Worm (Caenorhabditis elegans): Measurements from ENCODE around the gene srx-76.

- TF ChIP-seq aly-1 (tag; optimal IDR thresholded peaks at IDR 0.05) (no peak), F13C5.2 (tag; optimal IDR thresholded peaks at IDR 0.05) (no peak)
Observed at ce11 chrV:11891143-11891862, at the start of gene srx-76, which contains the start of gene sodh-2.

Measured in whole organism, early embryonic.